Worm (Caenorhabditis elegans) whole organism, young adult: Measurements from ENCODE around the gene ctg-2.

ENCODE experiments used
- B0019.2 ChIP-seq: fragments of 200-800 bp; sonication (Bioruptor generic); conservative IDR thresholded peaks from 2 replicates; pipeline ENCODE4 v1.3.6; 2022; ENCODE audit warnings: missing genetic modification reagents, missing genetic modification characterization, missing compliant biosample characterization
- B0336.3 ChIP-seq: fragments of 200-800 bp; sonication (Bioruptor generic); IDR thresholded peaks from 2 replicates; pipeline ENCODE4 v1.3.6; 2022; ENCODE audit warnings: missing genetic modification characterization, missing compliant biosample characterization
- C06A6.2 ChIP-seq: fragments of 200-800 bp; sonication (Bioruptor generic); conservative IDR thresholded peaks from 2 replicates; pipeline ENCODE4 v1.3.6; 2022; ENCODE audit warnings: missing genetic modification characterization, missing compliant biosample characterization
- C17E4.6 ChIP-seq: fragments of 200-800 bp; sonication (Bioruptor generic); IDR thresholded peaks from 2 replicates; pipeline ENCODE4 v1.3.6; 2022; ENCODE audit warnings: missing genetic modification reagents, missing genetic modification characterization, missing compliant biosample characterization
- F23B12.7 ChIP-seq: sonication (generic microtip); optimal IDR thresholded peaks from 2 replicates; lab custom pipeline; 2017; ENCODE audit warnings: missing genetic modification characterization, mild to moderate bottlenecking, missing compliant biosample characterization, antibody characterized with exemption, moderate library complexity; ENCODE audit not compliant: insufficient read depth
- F52B5.7 ChIP-seq: sonication (generic microtip); optimal IDR thresholded peaks from 2 replicates; lab custom pipeline; 2016; ENCODE audit warnings: mild to moderate bottlenecking, missing genetic modification characterization, missing compliant biosample characterization
- F57A8.1 ChIP-seq: fragments of 200-800 bp; sonication (Bioruptor generic); optimal IDR thresholded peaks from 2 replicates; lab custom pipeline; 2018; ENCODE audit warnings: mild to moderate bottlenecking, missing genetic modification characterization, moderate library complexity, missing compliant biosample characterization
- K11D2.4 ChIP-seq: fragments of 200-800 bp; sonication (Bioruptor generic); IDR thresholded peaks from 2 replicates; pipeline ENCODE4 v1.3.6; 2022; ENCODE audit warnings: missing genetic modification reagents, missing genetic modification characterization, missing compliant biosample characterization
- K12H6.12 ChIP-seq: fragments of 200-800 bp; sonication (Bioruptor generic); optimal IDR thresholded peaks from 2 replicates; lab custom pipeline; 2018; ENCODE audit warnings: mild to moderate bottlenecking, missing genetic modification characterization, missing compliant biosample characterization
- T07F8.4 ChIP-seq: sonication (generic microtip); optimal IDR thresholded peaks from 2 replicates; lab custom pipeline; 2016; ENCODE audit warnings: mild to moderate bottlenecking, missing genetic modification characterization, moderate library complexity, missing compliant biosample characterization
- Y53G8AR.9 ChIP-seq: fragments of 200-800 bp; sonication (Bioruptor generic); conservative IDR thresholded peaks from 2 replicates; pipeline ENCODE4 v1.3.6; 2022; ENCODE audit warnings: missing genetic modification reagents, missing genetic modification characterization, missing compliant biosample characterization
- Y56A3A.18 ChIP-seq: fragments of 200-800 bp; sonication (Bioruptor generic); IDR thresholded peaks from 2 replicates; pipeline ENCODE4 v1.3.6; 2022; ENCODE audit warnings: missing genetic modification reagents, missing genetic modification characterization, missing compliant biosample characterization
- Y79H2A.3 ChIP-seq: fragments of 200-800 bp; sonication (Bioruptor generic); conservative IDR thresholded peaks from 2 replicates; pipeline ENCODE4 v1.3.6; 2022; ENCODE audit warnings: missing genetic modification reagents, missing genetic modification characterization, missing compliant biosample characterization
- ZK185.1 ChIP-seq: sonication (generic microtip); optimal IDR thresholded peaks from 2 replicates; lab custom pipeline; 2016; ENCODE audit warnings: mild to moderate bottlenecking, missing genetic modification characterization, missing compliant biosample characterization; ENCODE audit not compliant: poor library complexity, severe bottlenecking
- ama-1 ChIP-seq, 3 experiments: fragments of 150-350 bp in 1 of 3; sonication (generic microtip) in 2 of 3; optimal IDR thresholded peaks; 2 replicates each; lab custom pipeline; 2014 to 2018; ENCODE audit warnings: missing biosample characterization in 2 of 3, missing genetic modification characterization in 2 of 3, missing genetic modification reagents in 2 of 3
- cebp-1 ChIP-seq, 2 experiments: fragments of 200-800 bp in 1 of 2; sonication (Bioruptor generic) in 1 of 2; sonication (generic microtip) in 1 of 2; IDR thresholded peaks in 1 of 2; optimal IDR thresholded peaks in 1 of 2; 2 replicates each; pipeline versions ENCODE4 v1.3.6 to Lab custom; 2017 to 2022; ENCODE audit warnings: missing compliant biosample characterization in 2 of 2, missing genetic modification characterization in 2 of 2, mild to moderate bottlenecking in 1 of 2, missing genetic modification reagents in 1 of 2, moderate library complexity in 1 of 2
- ceh-27 ChIP-seq: fragments of 200-800 bp; sonication (Bioruptor generic); optimal IDR thresholded peaks from 2 replicates; lab custom pipeline; 2018; ENCODE audit warnings: mild to moderate bottlenecking, missing genetic modification characterization, moderate library complexity, missing compliant biosample characterization
- ceh-58 ChIP-seq: fragments of 200-800 bp; sonication (Bioruptor generic); IDR thresholded peaks from 2 replicates; pipeline ENCODE4 v1.3.6; 2022; ENCODE audit warnings: missing genetic modification characterization, missing compliant biosample characterization
- chd-7 ChIP-seq: sonication (generic microtip); optimal IDR thresholded peaks from 2 replicates; lab custom pipeline; 2016; ENCODE audit warnings: mild to moderate bottlenecking, missing genetic modification characterization, moderate library complexity, missing compliant biosample characterization
- die-1 ChIP-seq: sonication (generic microtip); optimal IDR thresholded peaks from 2 replicates; lab custom pipeline; 2016; ENCODE audit warnings: missing genotype, mild to moderate bottlenecking, missing genetic modification characterization, missing compliant biosample characterization
- efl-1 ChIP-seq: fragments of 150-350 bp; optimal IDR thresholded peaks from 2 replicates; lab custom pipeline; 2014; ENCODE audit warnings: missing biosample characterization, missing genetic modification reagents, missing genetic modification characterization
- egrh-3 ChIP-seq: fragments of 200-800 bp; sonication (Bioruptor generic); IDR thresholded peaks from 2 replicates; pipeline ENCODE4 v1.3.6; 2022; ENCODE audit warnings: missing genetic modification reagents, missing genetic modification characterization, missing compliant biosample characterization
- fkh-3 ChIP-seq: sonication (generic microtip); optimal IDR thresholded peaks from 2 replicates; lab custom pipeline; 2016; ENCODE audit warnings: mild to moderate bottlenecking, missing genetic modification characterization, missing compliant biosample characterization
- hsf-1 ChIP-seq: fragments of 200-800 bp; sonication (Bioruptor generic); IDR thresholded peaks from 2 replicates; pipeline ENCODE4 v1.3.6; 2022; ENCODE audit warnings: missing genetic modification reagents, missing genetic modification characterization, missing compliant biosample characterization
- let-526 ChIP-seq: fragments of 200-800 bp; sonication (Bioruptor generic); IDR thresholded peaks from 2 replicates; pipeline ENCODE4 v1.3.6; 2022; ENCODE audit warnings: missing genetic modification reagents, missing genetic modification characterization, missing compliant biosample characterization
- lin-26 ChIP-seq: fragments of 200-800 bp; sonication (Bioruptor generic); IDR thresholded peaks from 2 replicates; pipeline ENCODE4 v1.3.6; 2022; ENCODE audit warnings: missing genetic modification reagents, missing genetic modification characterization, missing compliant biosample characterization
- lsl-1 ChIP-seq: fragments of 200-800 bp; sonication (Bioruptor generic); optimal IDR thresholded peaks from 2 replicates; lab custom pipeline; 2018; ENCODE audit warnings: mild to moderate bottlenecking, missing genetic modification characterization, moderate library complexity, missing compliant biosample characterization
- lsy-27 ChIP-seq: sonication (generic microtip); optimal IDR thresholded peaks from 2 replicates; lab custom pipeline; 2017; ENCODE audit warnings: missing genetic modification characterization, mild to moderate bottlenecking, missing compliant biosample characterization, antibody characterized with exemption, missing genotype, borderline replicate concordance; ENCODE audit not compliant: insufficient read depth
- madf-3 ChIP-seq: fragments of 200-800 bp; sonication (Bioruptor generic); IDR thresholded peaks from 2 replicates; pipeline ENCODE4 v1.3.6; 2022; ENCODE audit warnings: missing genetic modification reagents, missing genetic modification characterization, missing compliant biosample characterization
- madf-6 ChIP-seq: fragments of 200-800 bp; sonication (Bioruptor generic); IDR thresholded peaks from 2 replicates; pipeline ENCODE4 v1.3.6; 2022; ENCODE audit warnings: missing genetic modification reagents, missing genetic modification characterization, missing compliant biosample characterization
- mel-28 ChIP-seq: sonication (generic microtip); optimal IDR thresholded peaks from 2 replicates; lab custom pipeline; 2016; ENCODE audit warnings: borderline replicate concordance, mild to moderate bottlenecking, missing genetic modification characterization, missing compliant biosample characterization
- mxl-1 ChIP-seq: sonication (generic microtip); optimal IDR thresholded peaks from 2 replicates; lab custom pipeline; 2016; ENCODE audit warnings: missing genetic modification characterization, missing compliant biosample characterization
- nhr-120 ChIP-seq: fragments of 200-800 bp; sonication (Bioruptor generic); IDR thresholded peaks from 2 replicates; pipeline ENCODE4 v1.3.6; 2022; ENCODE audit warnings: missing genetic modification characterization, missing compliant biosample characterization
- nhr-90 ChIP-seq: sonication (generic microtip); optimal IDR thresholded peaks from 2 replicates; lab custom pipeline; 2016; ENCODE audit warnings: missing genotype, mild to moderate bottlenecking, missing genetic modification characterization, missing compliant biosample characterization
- pbrm-1 ChIP-seq: fragments of 200-800 bp; sonication (Bioruptor generic); IDR thresholded peaks from 2 replicates; pipeline ENCODE4 v1.3.6; 2022; ENCODE audit warnings: missing genetic modification reagents, missing genetic modification characterization, missing compliant biosample characterization
- pha-4 ChIP-seq: fragments of 150-350 bp; sonication (generic microtip); optimal IDR thresholded peaks from 2 replicates; lab custom pipeline; 2014; ENCODE audit warnings: missing biosample characterization, missing genetic modification reagents, missing genetic modification characterization
- sea-2 ChIP-seq: fragments of 200-800 bp; sonication (Bioruptor generic); IDR thresholded peaks from 2 replicates; pipeline ENCODE4 v1.3.6; 2022; ENCODE audit warnings: missing genetic modification characterization, missing compliant biosample characterization
- unc-62 ChIP-seq: fragments of 150-350 bp; optimal IDR thresholded peaks from 2 replicates; lab custom pipeline; 2014; ENCODE audit warnings: missing biosample characterization, missing genetic modification reagents, missing genetic modification characterization
- xnd-1 ChIP-seq: sonication (generic microtip); optimal IDR thresholded peaks from 2 replicates; lab custom pipeline; 2016; ENCODE audit warnings: missing genotype, missing genetic modification reagents, missing genetic modification characterization, missing compliant biosample characterization
- zim-3 ChIP-seq: sonication (generic microtip); optimal IDR thresholded peaks from 2 replicates; lab custom pipeline; 2017; ENCODE audit warnings: mild to moderate bottlenecking, missing genetic modification characterization, moderate library complexity, missing compliant biosample characterization
- ztf-22 ChIP-seq: fragments of 200-800 bp; sonication (Bioruptor generic); optimal IDR thresholded peaks from 2 replicates; lab custom pipeline; 2018; ENCODE audit warnings: mild to moderate bottlenecking, missing genetic modification characterization, moderate library complexity, missing compliant biosample characterization
- ztf-25 ChIP-seq: fragments of 200-800 bp; sonication (Bioruptor generic); IDR thresholded peaks from 2 replicates; pipeline ENCODE4 v1.3.6; 2022; ENCODE audit warnings: missing genetic modification reagents, missing genetic modification characterization, missing compliant biosample characterization

Gene ctg-2

DNA sequence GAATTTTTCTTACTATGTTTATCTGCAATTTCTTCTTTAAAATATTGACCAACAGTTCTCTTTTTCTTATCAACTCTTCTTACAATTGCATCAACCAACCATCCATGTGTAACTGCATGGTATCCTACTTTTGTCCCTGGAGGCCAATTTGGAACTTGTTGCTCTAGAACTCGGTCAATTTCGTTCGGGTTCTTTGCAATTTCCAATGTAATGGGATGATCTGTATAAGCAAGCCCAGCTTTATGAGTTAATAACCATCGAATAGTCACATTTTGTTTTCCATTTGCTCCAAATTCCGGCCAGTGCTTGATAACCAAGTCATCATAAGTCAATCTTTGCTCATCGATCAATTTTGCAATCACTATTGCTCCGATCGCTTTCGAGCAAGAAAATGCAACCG, 35.5 kb upstream of the ctg-2 start:
- no peak for TF ChIP-seq unc-62 (GFP tag; lab: Kevin White, UChicago)
- TF ChIP-seq ceh-58 (GFP tag; lab: Robert Waterston, UW): 0 out of 2 replicates have a peak, but pooled peaks have one; percentile 67
- TF ChIP-seq Y56A3A.18 (GFP tag; lab: Robert Waterston, UW): peak; percentile 8; the same call in 1 of the 2 replicates
- 0 out of 2 replicates have a peak, but pooled peaks have one; percentile 16 for TF ChIP-seq Y53G8AR.9 (GFP tag; lab: Robert Waterston, UW)

ce11 chrII:8480166-8480565, 34.7 kb upstream of the ctg-2 start, which contains the start of gene lact-4:
TSS of gene lact-4 (minus strand) at chrII:8480478.
- TF ChIP-seq ztf-25: no peak
- TF ChIP-seq C06A6.2 (GFP tag; lab: Robert Waterston, UW): no peak
- no peak for TF ChIP-seq zim-3 (tag; lab: Kevin White, UChicago)
- no peak for TF ChIP-seq unc-62 (GFP tag; lab: Kevin White, UChicago)
- 0 out of 2 replicates have a peak, but pooled peaks have one; percentile 31 for TF ChIP-seq Y56A3A.18 (GFP tag; lab: Robert Waterston, UW)
- TF ChIP-seq lsy-27 (tag; lab: Kevin White, UChicago): no peak
- no peak for TF ChIP-seq C17E4.6 (GFP tag; lab: Robert Waterston, UW)
- TF ChIP-seq madf-3 (GFP tag; lab: Robert Waterston, UW): 0 out of 2 replicates have a peak, but pooled peaks have one; percentile 9
- TF ChIP-seq T07F8.4 (tag; lab: Kevin White, UChicago): no peak
- TF ChIP-seq pha-4 (tag; lab: Kevin White, UChicago): no peak
- no peak for TF ChIP-seq K12H6.12 (tag; lab: Kevin White, UChicago)
- no peak for TF ChIP-seq efl-1 (GFP tag; lab: Kevin White, UChicago)
- TF ChIP-seq ama-1 (optimal IDR thresholded peaks at IDR 0.05; lab: Kevin White, UChicago): peak; percentile 51
- TF ChIP-seq ama-1 (GFP tag; optimal IDR thresholded peaks at IDR 0.05; lab: Kevin White, UChicago): no peak
- no peak for TF ChIP-seq let-526 (GFP tag; lab: Robert Waterston, UW)
- TF ChIP-seq xnd-1 (tag; lab: Kevin White, UChicago): no peak
- TF ChIP-seq chd-7 (tag; lab: Kevin White, UChicago): no peak
- no peak for TF ChIP-seq ceh-27 (GFP tag; lab: Kevin White, UChicago)
- TF ChIP-seq nhr-90: no peak
- TF ChIP-seq sea-2 (GFP tag; lab: Robert Waterston, UW): no peak
- no peak for TF ChIP-seq die-1
- TF ChIP-seq Y53G8AR.9 (GFP tag; lab: Robert Waterston, UW): no peak
- TF ChIP-seq lsl-1 (GFP tag; lab: Kevin White, UChicago): peak; percentile 41
- no peak for TF ChIP-seq ztf-22
- TF ChIP-seq Y79H2A.3 (GFP tag; lab: Robert Waterston, UW): no peak
- TF ChIP-seq mxl-1 (tag; lab: Kevin White, UChicago): no peak
- no peak for TF ChIP-seq B0336.3 (GFP tag; lab: Robert Waterston, UW)
- no peak for TF ChIP-seq lin-26 (GFP tag; lab: Robert Waterston, UW)
- no peak for TF ChIP-seq ZK185.1 (tag; lab: Kevin White, UChicago)
- no peak for TF ChIP-seq B0019.2 (GFP tag; lab: Robert Waterston, UW)

- no peak for TF ChIP-seq cebp-1 (GFP tag; IDR thresholded peaks at IDR 0.05; lab: Robert Waterston, UW)
- TF ChIP-seq cebp-1 (tag; optimal IDR thresholded peaks at IDR 0.05; lab: Kevin White, UChicago): peak; percentile 31
- no peak for TF ChIP-seq mel-28
- peak; percentile 23 for TF ChIP-seq chd-7 (tag; lab: Kevin White, UChicago)
- no peak for TF ChIP-seq nhr-120
- TF ChIP-seq lsy-27 (tag; lab: Kevin White, UChicago): no peak
- TF ChIP-seq let-526 (GFP tag; lab: Robert Waterston, UW): 0 out of 2 replicates have a peak, but pooled peaks have one; percentile 6
- peak; percentile 19 for TF ChIP-seq F23B12.7
- no peak for TF ChIP-seq F52B5.7 (tag; lab: Kevin White, UChicago)
- TF ChIP-seq fkh-3: no peak
- 0 out of 2 replicates have a peak, but pooled peaks have one; percentile 16 for TF ChIP-seq Y53G8AR.9 (GFP tag; lab: Robert Waterston, UW)
- TF ChIP-seq madf-6 (GFP tag; lab: Robert Waterston, UW): no peak
- TF ChIP-seq egrh-3 (GFP tag; lab: Robert Waterston, UW): no peak
- TF ChIP-seq hsf-1 (GFP tag; lab: Robert Waterston, UW): peak; percentile 81
- no peak for TF ChIP-seq F57A8.1 (GFP tag; lab: Kevin White, UChicago)
- 0 out of 2 replicates have a peak, but pooled peaks have one; percentile 26 for TF ChIP-seq pbrm-1 (GFP tag; lab: Robert Waterston, UW)
- TF ChIP-seq K11D2.4 (GFP tag; lab: Robert Waterston, UW): peak; percentile 12; the same call in 1 of the 2 replicates
These were observed 33.7 kb upstream of the ctg-2 start for ce11 chrII:8481033-8481708.
